Fruit fly (Drosophila melanogaster) Kc167 (cell line): ENCODE measurements around the gene SNRPG.

ENCODE experiments used
- Myc ChIP-seq: fragments of >200 bp; optimal IDR thresholded peaks from 2 replicates; lab custom pipeline; 2017; ENCODE audit warnings: missing external identifiers
- Sin3A ChIP-seq: fragments of >200 bp; optimal IDR thresholded peaks from 2 replicates; lab custom pipeline; 2018; ENCODE audit warnings: missing external identifiers
- h ChIP-seq: fragments of >200 bp; optimal IDR thresholded peaks from 3 replicates; lab custom pipeline; 2018; ENCODE audit warnings: missing external identifiers
- psq ChIP-seq: fragments of >200 bp; optimal IDR thresholded peaks from 2 replicates; lab custom pipeline; 2017; ENCODE audit warnings: missing external identifiers

DNA sequence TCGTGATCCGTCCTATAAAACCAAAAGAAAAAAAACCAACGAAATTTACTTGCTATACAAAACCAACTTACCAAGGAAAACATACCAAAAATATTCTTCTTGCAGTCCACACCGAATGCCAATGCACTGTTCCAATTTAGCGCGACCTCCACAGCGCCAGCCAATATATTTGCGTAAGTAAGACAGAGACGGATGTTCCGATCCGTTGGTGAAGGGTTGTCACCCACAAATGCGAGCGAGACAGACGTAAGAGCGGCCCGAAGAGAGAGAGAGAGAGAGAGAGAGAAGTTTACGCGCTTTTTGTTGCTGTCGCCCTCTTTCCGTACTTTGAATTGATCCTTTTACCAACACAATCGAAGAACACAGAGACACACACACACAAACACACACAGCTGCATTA lies 32.4 kb downstream of the SNRPG start:
- TF ChIP-seq Sin3A, result no peak
- TF ChIP-seq h, result no peak
- no peak for TF ChIP-seq psq (lab: Kevin White, UChicago)
- no peak for TF ChIP-seq Myc (lab: Kevin White, UChicago)
